Fruit fly (Drosophila melanogaster): ENCODE results near the gene gry.

gry gene

dm6 chr3L:3184104-3184503, 14.8 kb upstream of the gry start, which contains the start of gene CG42494:
Gene CG42494, plus strand, starts transcription at chr3L:3184404.
- TF ChIP-seq CTCF (optimal IDR thresholded peaks at IDR 0.05) = no peak
- TF ChIP-seq CG8478 (optimal IDR thresholded peaks at IDR 0.05) = no peak

- TF ChIP-seq CG8478 (optimal IDR thresholded peaks at IDR 0.05) (no peak), CTCF (optimal IDR thresholded peaks at IDR 0.05) (no peak)
Observed at dm6 chr3L:3186364-3186763, 12.5 kb upstream of the gry start, which contains the start of gene CG32284. Gene CG32284, plus strand, starts transcription at chr3L:3186664.

- TF ChIP-seq CG8478 (optimal IDR thresholded peaks at IDR 0.05) = no peak
- no peak for TF ChIP-seq CTCF (optimal IDR thresholded peaks at IDR 0.05)
Observed at dm6 chr3L:3187263-3187662, 11.6 kb upstream of the gry start, which contains the start of gene CG14957. Gene CG14957, plus strand, starts transcription at chr3L:3187563.

dm6 chr3L:3189647-3190046, 9.2 kb upstream of the gry start, which contains the start of the genes CG42525 and CG14958:
Gene CG42525, minus strand, starts transcription at chr3L:3189747.
Gene CG14958, plus strand, starts transcription at chr3L:3189978.
- TF ChIP-seq CTCF (optimal IDR thresholded peaks at IDR 0.05) (no peak), CG8478 (optimal IDR thresholded peaks at IDR 0.05) (no peak)

- no peak for TF ChIP-seq CG8478 (optimal IDR thresholded peaks at IDR 0.05)
- no peak for TF ChIP-seq CTCF (optimal IDR thresholded peaks at IDR 0.05)
Observed at dm6 chr3L:3192333-3192894, 6.5 kb upstream of the gry start, which contains the start of gene CG14965. Gene CG14965, minus strand, starts transcription at chr3L:3192491.

dm6 chr3L:3192912-3193311, 6.0 kb upstream of the gry start, which contains the start of gene Hsp83:
Gene Hsp83, plus strand, starts transcription at chr3L:3192969.
- TF ChIP-seq CTCF (optimal IDR thresholded peaks at IDR 0.05) = no peak
- TF ChIP-seq CG8478 (optimal IDR thresholded peaks at IDR 0.05) = no peak

dm6 chr3L:3194059-3194458, 4.8 kb upstream of the gry start:
- TF ChIP-seq CG8478 (optimal IDR thresholded peaks at IDR 0.05) = no peak
- no peak for TF ChIP-seq CTCF (optimal IDR thresholded peaks at IDR 0.05)

- TF ChIP-seq CTCF (optimal IDR thresholded peaks at IDR 0.05) (peak in 1 of 2 experiments; percentile 39), CG8478 (optimal IDR thresholded peaks at IDR 0.05) (no peak)
Observed at dm6 chr3L:3197464-3197863, 1.4 kb upstream of the gry start, which contains the start of gene CG14966. Gene CG14966, minus strand, starts transcription at chr3L:3197631.

dm6 chr3L:3203062-3203461, 4.2 kb downstream of the gry start, which contains the start of gene CG32271:
Gene CG32271, minus strand, starts transcription at chr3L:3203162.
- TF ChIP-seq CG8478 (optimal IDR thresholded peaks at IDR 0.05) (no peak), CTCF (optimal IDR thresholded peaks at IDR 0.05) (no peak)

dm6 chr3L:3204348-3204747, 5.5 kb downstream of the gry start, which contains the start of gene CG33159:
Gene CG33159, minus strand, starts transcription at chr3L:3204448.
- no peak for TF ChIP-seq CTCF (optimal IDR thresholded peaks at IDR 0.05)
- no peak for TF ChIP-seq CG8478 (optimal IDR thresholded peaks at IDR 0.05)

- TF ChIP-seq CTCF (optimal IDR thresholded peaks at IDR 0.05) (no peak), CG8478 (optimal IDR thresholded peaks at IDR 0.05) (no peak)
Observed at dm6 chr3L:3205349-3205748, 6.5 kb downstream of the gry start, which contains the start of gene CG32277. Gene CG32277, minus strand, starts transcription at chr3L:3205449.

dm6 chr3L:3206263-3206662, 7.4 kb downstream of the gry start, which contains the start of gene CG33160:
Gene CG33160, minus strand, starts transcription at chr3L:3206363.
- TF ChIP-seq CTCF (optimal IDR thresholded peaks at IDR 0.05) (no peak), CG8478 (optimal IDR thresholded peaks at IDR 0.05) (no peak)

dm6 chr3L:3208895-3209294, 10.0 kb downstream of the gry start, which contains the start of the genes CG32269 and CG32270:
Gene CG32269, minus strand, starts transcription at chr3L:3208985.
Gene CG32270, minus strand, starts transcription at chr3L:3208985.
- no peak for TF ChIP-seq CG8478 (optimal IDR thresholded peaks at IDR 0.05)
- no peak for TF ChIP-seq CTCF (optimal IDR thresholded peaks at IDR 0.05)

dm6 chr3L:3218859-3219258, 20.0 kb downstream of the gry start, which contains the start of the genes hob and nSMase:
Gene hob, minus strand, starts transcription at chr3L:3218920.
Gene nSMase, plus strand, starts transcription at chr3L:3219156.
- TF ChIP-seq CG8478 (optimal IDR thresholded peaks at IDR 0.05) = no peak
- no peak for TF ChIP-seq CTCF (optimal IDR thresholded peaks at IDR 0.05)

dm6 chr3L:3222643-3223389, 23.9 kb downstream of the gry start, which contains the start of the genes RpL28 and eIF1:
Gene RpL28, minus strand, starts transcription at chr3L:3222960.
Gene eIF1, plus strand, starts transcription at chr3L:3223341.
- TF ChIP-seq CG8478 (optimal IDR thresholded peaks at IDR 0.05) (no peak), CTCF (optimal IDR thresholded peaks at IDR 0.05) (no peak)
